In the genomic region with DNA sequence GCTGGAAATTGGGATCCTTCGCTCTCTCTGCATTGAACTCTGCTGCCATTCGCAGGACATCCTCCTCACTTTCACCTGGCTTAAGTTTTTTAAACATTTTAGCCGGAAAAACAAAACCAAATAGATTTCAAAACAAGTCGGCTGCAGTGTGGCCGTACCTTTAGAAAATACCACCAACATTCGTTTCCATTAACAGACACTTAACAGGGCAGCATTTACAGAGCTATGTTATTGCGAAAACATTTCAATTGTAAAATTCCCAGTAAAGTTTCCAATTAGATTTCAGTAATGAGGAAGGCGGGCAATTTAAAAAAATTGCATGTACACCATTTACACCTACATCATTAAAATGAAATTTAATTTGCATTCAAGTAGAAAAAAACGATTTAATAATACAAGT, we compare ENCODE assay signal across 2 fruit fly cellular contexts.
A peak's percentile ranks its signal among the peaks of the same experiment; 100 is the strongest.
TF ChIP-seq lines count a peak whose summit lies in the region.

A gene (minus strand): TSS at position 152 of the 400 bp plus-strand sequence.

- TF ChIP-seq CTCF in whole organism, embryonic (GFP tag; optimal IDR thresholded peaks at IDR 0.05; lab: Kevin White, UChicago), result no peak

TF ChIP-seq in whole organism, embryonic, 481 proteins besides CTCF, POLR2A, EP300 and RAD21 (continues in another document):
- TF ChIP-seq CG14441 (GFP tag; IDR thresholded peaks at IDR 0.05; lab: Robert Waterston, UW), result no peak
- peak; percentile 64 for TF ChIP-seq CG15479 (GFP tag; optimal IDR thresholded peaks at IDR 0.05; lab: Kevin White, UChicago)
- TF ChIP-seq Dp (GFP tag; optimal IDR thresholded peaks at IDR 0.05; lab: Kevin White, UChicago), result peak; percentile 82
- TF ChIP-seq CG9797 (GFP tag; optimal IDR thresholded peaks at IDR 0.05; lab: Kevin White, UChicago), result peak; percentile 54
- TF ChIP-seq CG7786 (GFP tag; optimal IDR thresholded peaks at IDR 0.05; lab: Kevin White, UChicago), result no peak
- no peak for TF ChIP-seq CG6654 (GFP tag; optimal IDR thresholded peaks at IDR 0.05; lab: Kevin White, UChicago)
- TF ChIP-seq sc (optimal IDR thresholded peaks at IDR 0.05; lab: Kevin White, UChicago), result no peak
- no peak for TF ChIP-seq sc (GFP tag; optimal IDR thresholded peaks at IDR 0.05; lab: Kevin White, UChicago)
- TF ChIP-seq CG14860 (GFP tag; IDR thresholded peaks at IDR 0.05; lab: Robert Waterston, UW; ENCODE audit: partially characterized antibody), result no peak
- TF ChIP-seq CoRest (tag; optimal IDR thresholded peaks at IDR 0.05; lab: Kevin White, UChicago), result no peak
- no peak for TF ChIP-seq CG15696 (tag; optimal IDR thresholded peaks at IDR 0.05; lab: Kevin White, UChicago)
- TF ChIP-seq psq (GFP tag; optimal IDR thresholded peaks at IDR 0.05; lab: Kevin White, UChicago), result no peak
- TF ChIP-seq MESR4 (GFP tag; optimal IDR thresholded peaks at IDR 0.05; lab: Kevin White, UChicago), result peak; percentile 28
- no peak for TF ChIP-seq ranshi (GFP tag; IDR thresholded peaks at IDR 0.05; lab: Robert Waterston, UW)
- peak; percentile 47 for TF ChIP-seq YL-1 (GFP tag; optimal IDR thresholded peaks at IDR 0.05; lab: Kevin White, UChicago)
- TF ChIP-seq Trl (optimal IDR thresholded peaks at IDR 0.05; lab: Kevin White, UChicago), result no peak
- TF ChIP-seq Trl (GFP tag; optimal IDR thresholded peaks at IDR 0.05; lab: Kevin White, UChicago), result no peak
- peak; percentile 58; the same call in 1 of the 2 replicates for TF ChIP-seq MBD-R2 (GFP tag; IDR thresholded peaks at IDR 0.05; lab: Robert Waterston, UW)
- no peak for TF ChIP-seq bowl (GFP tag; IDR thresholded peaks at IDR 0.05; lab: Robert Waterston, UW)
- no peak for TF ChIP-seq rib (GFP tag; IDR thresholded peaks at IDR 0.05; lab: Robert Waterston, UW)
- TF ChIP-seq sens (GFP tag; lab: Kevin White, UChicago), result no peak
- no peak for TF ChIP-seq HLH4C (GFP tag; IDR thresholded peaks at IDR 0.05; lab: Robert Waterston, UW; ENCODE audit: partially characterized antibody)
- TF ChIP-seq stwl (tag; optimal IDR thresholded peaks at IDR 0.05; lab: Kevin White, UChicago), result peak; percentile 53
- no peak for TF ChIP-seq Vsx1 (GFP tag; optimal IDR thresholded peaks at IDR 0.05; lab: Kevin White, UChicago)
- TF ChIP-seq BEAF-32 (GFP tag; optimal IDR thresholded peaks at IDR 0.05; lab: Kevin White, UChicago), result peak; percentile 6
- no peak for TF ChIP-seq kay (GFP tag; optimal IDR thresholded peaks at IDR 0.05; lab: Kevin White, UChicago)
- TF ChIP-seq scrt (GFP tag; optimal IDR thresholded peaks at IDR 0.05; lab: Kevin White, UChicago), result no peak
- TF ChIP-seq CG9609 (GFP tag; optimal IDR thresholded peaks at IDR 0.05; lab: Kevin White, UChicago), result no peak
- no peak for TF ChIP-seq cwo (GFP tag; optimal IDR thresholded peaks at IDR 0.05; lab: Kevin White, UChicago)
- no peak for TF ChIP-seq CG2678 (tag; optimal IDR thresholded peaks at IDR 0.05; lab: Kevin White, UChicago)
- TF ChIP-seq E2f2 (GFP tag; IDR thresholded peaks at IDR 0.05; lab: Robert Waterston, UW), result peak; percentile 87
- TF ChIP-seq CG14710 (tag; optimal IDR thresholded peaks at IDR 0.05; lab: Kevin White, UChicago), result peak; percentile 6
- TF ChIP-seq pzg (GFP tag; optimal IDR thresholded peaks at IDR 0.05; lab: Kevin White, UChicago), result peak; percentile 47
- peak; percentile 63 for TF ChIP-seq CG15514 (GFP tag; optimal IDR thresholded peaks at IDR 0.05; lab: Kevin White, UChicago)
- TF ChIP-seq HHEX (GFP tag; optimal IDR thresholded peaks at IDR 0.05; lab: Kevin White, UChicago), result no peak
- no peak for TF ChIP-seq TFAM (GFP tag; optimal IDR thresholded peaks at IDR 0.05; lab: Kevin White, UChicago)
- TF ChIP-seq az2 (GFP tag; optimal IDR thresholded peaks at IDR 0.05; lab: Kevin White, UChicago), result no peak
- TF ChIP-seq Stat92E (GFP tag; optimal IDR thresholded peaks at IDR 0.05; lab: Kevin White, UChicago), result peak in 1 of 3 experiments; percentile 58
- peak; percentile 21; the same call in 1 of the 2 replicates for TF ChIP-seq CG13287 (GFP tag; IDR thresholded peaks at IDR 0.05; lab: Robert Waterston, UW; ENCODE audit: partially characterized antibody)
- TF ChIP-seq mam (GFP tag; optimal IDR thresholded peaks at IDR 0.05; lab: Kevin White, UChicago), result no peak
- no peak for TF ChIP-seq CG33557 (GFP tag; optimal IDR thresholded peaks at IDR 0.05; lab: Kevin White, UChicago)
- peak; percentile 76 for TF ChIP-seq gfzf (GFP tag; optimal IDR thresholded peaks at IDR 0.05; lab: Kevin White, UChicago)
- TF ChIP-seq tgo (GFP tag; IDR thresholded peaks at IDR 0.05; lab: Robert Waterston, UW), result no peak
- no peak for TF ChIP-seq CG16779 (GFP tag; IDR thresholded peaks at IDR 0.05; lab: Robert Waterston, UW)

TF ChIP-seq in whole organism, wandering third instar larva, 38 proteins besides CTCF, POLR2A, EP300 and RAD21:
- TF ChIP-seq Rel (GFP tag; optimal IDR thresholded peaks at IDR 0.05; lab: Kevin White, UChicago) (no peak), Rel (tag; optimal IDR thresholded peaks at IDR 0.05; lab: Kevin White, UChicago) (peak; percentile 71), CrebA (GFP tag; optimal IDR thresholded peaks at IDR 0.05; lab: Kevin White, UChicago; ENCODE audit: borderline replicate concordance) (no peak)
